Worm (Caenorhabditis elegans): ENCODE data around the gene rpa-1.
A peak's percentile ranks its signal among the peaks of the same experiment; 100 is the strongest.

The rpa-1 gene

DNA sequence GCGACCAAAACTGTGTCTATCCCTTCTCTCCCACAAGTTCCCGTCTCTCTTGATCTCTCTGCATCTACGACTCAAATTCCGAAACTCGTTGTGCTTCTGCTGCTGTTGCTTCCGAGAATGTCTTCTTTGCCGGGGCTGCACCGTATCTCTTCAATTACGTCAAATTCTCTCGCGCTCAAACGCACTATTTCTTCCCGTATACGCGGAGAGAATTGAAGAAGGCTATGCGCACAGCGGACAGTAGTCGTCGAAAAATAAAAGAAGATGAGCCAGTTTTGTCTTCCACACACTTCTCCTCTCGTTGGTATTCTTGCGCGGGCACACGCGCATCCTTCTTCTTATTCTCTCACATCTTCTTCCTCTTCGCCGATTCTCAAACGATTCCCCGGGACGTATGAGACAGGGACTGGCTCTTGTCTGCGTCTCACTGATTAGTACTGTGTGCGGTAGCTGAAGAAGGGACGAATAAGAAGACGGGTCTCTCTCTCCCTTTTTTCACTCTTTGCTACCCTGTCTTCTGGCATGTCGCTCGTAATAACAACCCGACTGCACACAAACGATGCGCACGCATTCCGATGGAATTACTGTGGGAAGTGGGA lies 12.0 kb downstream of the rpa-1 start:
- no peak for TF ChIP-seq ztf-11 (tag; optimal IDR thresholded peaks at IDR 0.05)
- peak; percentile 48 for TF ChIP-seq blmp-1 (tag; optimal IDR thresholded peaks at IDR 0.05)
- peak; percentile 0 for TF ChIP-seq drap-1 (GFP tag; optimal IDR thresholded peaks at IDR 0.05)
- peak; percentile 48 for TF ChIP-seq sptf-1 (tag; optimal IDR thresholded peaks at IDR 0.05)
- TF ChIP-seq mls-2 (tag; optimal IDR thresholded peaks at IDR 0.05) = peak; percentile 49
- TF ChIP-seq unc-39 (tag; optimal IDR thresholded peaks at IDR 0.05) = no peak
- peak; percentile 97 for TF ChIP-seq ham-2 (GFP tag; optimal IDR thresholded peaks at IDR 0.05)
- TF ChIP-seq ces-1 (GFP tag; optimal IDR thresholded peaks at IDR 0.05) = peak; percentile 66
- TF ChIP-seq cnd-1 (tag; optimal IDR thresholded peaks at IDR 0.05) = peak; percentile 32

ce11 chrII:7678512-7678911 lies 14.1 kb downstream of the rpa-1 start:
- TF ChIP-seq nhr-28 (tag; optimal IDR thresholded peaks at IDR 0.05) (no peak), ham-2 (GFP tag; optimal IDR thresholded peaks at IDR 0.05) (peak; percentile 69), sem-2 (GFP tag; optimal IDR thresholded peaks at IDR 0.05) (no peak), M03D4.4 (tag; optimal IDR thresholded peaks at IDR 0.05) (no peak)

DNA sequence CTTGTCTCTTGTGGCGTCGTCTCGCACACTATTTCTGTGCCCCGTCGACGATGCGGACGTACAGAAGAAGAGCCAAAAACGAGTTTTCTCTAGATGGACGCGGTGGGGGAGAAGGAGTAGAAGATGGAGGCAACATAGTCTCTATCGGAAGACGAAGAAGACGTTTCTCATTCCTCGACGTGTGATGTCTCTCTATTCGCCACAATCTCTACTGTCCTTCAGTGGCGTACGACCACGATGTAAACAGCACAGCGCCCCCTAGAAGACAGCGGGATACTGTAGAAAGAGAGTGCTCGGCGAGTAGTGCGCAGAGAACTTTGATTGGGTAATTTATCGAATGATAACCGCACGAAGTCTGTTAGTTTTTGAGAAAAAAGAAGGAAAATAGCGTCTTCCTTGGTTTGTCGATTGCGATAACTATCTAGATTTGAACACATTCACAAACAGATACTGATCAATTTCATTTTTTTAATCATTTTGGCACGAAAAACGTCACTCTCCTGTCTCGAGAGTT lies 15.2 kb downstream of the rpa-1 start:
- peak; percentile 1 for TF ChIP-seq bed-3 (GFP tag; optimal IDR thresholded peaks at IDR 0.05)
- TF ChIP-seq ces-1 (GFP tag; optimal IDR thresholded peaks at IDR 0.05) = no peak

- TF ChIP-seq nhr-237 (tag; optimal IDR thresholded peaks at IDR 0.05) (no peak), elt-3 (tag; optimal IDR thresholded peaks at IDR 0.05) (no peak), mls-2 (tag; optimal IDR thresholded peaks at IDR 0.05) (no peak), elt-1 (tag; optimal IDR thresholded peaks at IDR 0.05; ENCODE audit: borderline replicate concordance, insufficient read depth) (no peak), drap-1 (GFP tag; optimal IDR thresholded peaks at IDR 0.05) (no peak), ceh-83 (GFP tag; optimal IDR thresholded peaks at IDR 0.05) (no peak)
Measured at ce11 chrII:7681898-7682297, 17.5 kb downstream of the rpa-1 start, which contains the start of gene lin-26. Gene lin-26, plus strand, starts transcription at chrII:7682198.

DNA sequence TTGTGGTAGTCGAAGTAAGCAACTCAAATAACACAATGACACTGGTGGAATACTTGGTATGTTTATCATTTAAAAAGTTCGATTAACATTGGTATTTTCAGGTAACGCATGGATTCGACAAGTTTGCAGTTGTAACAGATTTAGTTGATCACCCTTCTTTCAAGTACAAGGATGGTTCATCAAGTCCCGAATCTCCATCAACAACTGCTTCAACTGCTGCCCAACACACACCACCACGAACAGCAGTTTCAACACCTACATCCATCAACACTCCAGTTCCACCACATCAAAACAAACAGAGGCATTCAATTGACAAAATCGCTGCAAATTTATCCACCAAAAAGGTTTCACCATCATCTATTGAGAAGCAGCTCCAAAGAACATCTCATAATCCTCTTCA lies 18.1 kb downstream of the rpa-1 start:
- TF ChIP-seq nhr-76 (tag; optimal IDR thresholded peaks at IDR 0.05) (no peak), nhr-237 (tag; optimal IDR thresholded peaks at IDR 0.05) (no peak), zip-8 (tag; optimal IDR thresholded peaks at IDR 0.05) (no peak), nhr-28 (tag; optimal IDR thresholded peaks at IDR 0.05) (no peak), sem-2 (GFP tag; optimal IDR thresholded peaks at IDR 0.05) (no peak)

DNA sequence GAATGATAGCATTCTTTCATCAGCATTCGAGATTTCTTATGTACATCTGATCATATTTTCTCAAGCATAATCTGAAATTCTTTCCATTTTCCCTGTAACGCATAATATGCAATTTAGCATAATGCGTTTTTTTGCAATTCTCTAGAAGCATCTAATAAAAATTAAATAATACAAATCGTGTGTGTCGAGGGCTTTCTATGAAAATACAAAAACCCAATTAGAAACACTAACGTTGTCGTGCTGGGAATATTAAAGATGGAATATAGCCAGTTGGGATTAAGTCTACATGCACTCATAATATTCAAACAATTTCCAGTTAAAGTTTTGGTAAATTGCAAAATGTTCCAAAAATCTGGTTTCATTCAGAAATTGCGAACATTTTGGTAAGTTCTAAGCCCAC lies 20.2 kb downstream of the rpa-1 start, which contains the start of gene F18A1.1:
F18A1.1 (plus strand) TSS at position 301 of the 400 bp plus-strand sequence.
- TF ChIP-seq ham-2 (GFP tag; optimal IDR thresholded peaks at IDR 0.05) (no peak), nhr-237 (tag; optimal IDR thresholded peaks at IDR 0.05) (no peak), mep-1 (tag; optimal IDR thresholded peaks at IDR 0.05) (no peak), unc-62 (GFP tag; optimal IDR thresholded peaks at IDR 0.05) (no peak), nhr-2 (tag; optimal IDR thresholded peaks at IDR 0.05) (no peak), ces-1 (GFP tag; optimal IDR thresholded peaks at IDR 0.05) (no peak), ztf-11 (tag; optimal IDR thresholded peaks at IDR 0.05) (no peak), nhr-28 (tag; optimal IDR thresholded peaks at IDR 0.05) (no peak), elt-1 (tag; optimal IDR thresholded peaks at IDR 0.05; ENCODE audit: borderline replicate concordance, insufficient read depth) (no peak), flh-1 (GFP tag; optimal IDR thresholded peaks at IDR 0.05) (no peak), elt-3 (tag; optimal IDR thresholded peaks at IDR 0.05) (no peak), ceh-43 (GFP tag; optimal IDR thresholded peaks at IDR 0.05) (no peak), nhr-12 (tag; optimal IDR thresholded peaks at IDR 0.05) (no peak), lin-13 (tag; optimal IDR thresholded peaks at IDR 0.05) (no peak), sem-2 (GFP tag; optimal IDR thresholded peaks at IDR 0.05) (no peak), hlh-1 (tag; optimal IDR thresholded peaks at IDR 0.05) (no peak), sptf-1 (tag; optimal IDR thresholded peaks at IDR 0.05) (no peak)

DNA sequence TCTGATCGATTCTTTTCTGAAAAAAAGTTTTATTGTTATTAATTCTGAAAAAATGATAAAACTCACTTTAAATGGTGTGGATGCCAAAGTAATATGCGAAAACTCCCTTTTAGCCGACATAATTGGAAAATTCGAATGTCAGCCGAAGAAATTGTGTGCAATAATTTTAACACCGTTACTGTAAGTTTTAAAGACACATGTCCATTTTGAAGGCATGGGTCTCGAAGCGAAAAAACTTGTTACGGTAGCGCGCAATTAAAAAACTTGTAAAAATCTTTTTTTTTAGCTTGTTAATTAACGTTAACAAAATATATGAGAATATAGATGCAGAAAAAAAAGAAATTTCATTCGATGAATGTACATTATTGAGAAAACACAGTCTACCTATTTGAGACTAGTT lies 26.0 kb downstream of the rpa-1 start, which contains the start of gene pid-1:
pid-1 (minus strand) TSS at position 173 of the 400 bp plus-strand sequence.
- TF ChIP-seq M03D4.4 (tag; optimal IDR thresholded peaks at IDR 0.05) (no peak), zip-8 (tag; optimal IDR thresholded peaks at IDR 0.05) (no peak), cnd-1 (tag; optimal IDR thresholded peaks at IDR 0.05) (no peak), lsy-2 (tag; optimal IDR thresholded peaks at IDR 0.05) (no peak), unc-39 (tag; optimal IDR thresholded peaks at IDR 0.05) (no peak), lin-13 (tag; optimal IDR thresholded peaks at IDR 0.05) (no peak), mls-2 (tag; optimal IDR thresholded peaks at IDR 0.05) (no peak), flh-1 (GFP tag; optimal IDR thresholded peaks at IDR 0.05) (no peak), ham-2 (GFP tag; optimal IDR thresholded peaks at IDR 0.05) (no peak), ceh-43 (GFP tag; optimal IDR thresholded peaks at IDR 0.05) (no peak), sem-2 (GFP tag; optimal IDR thresholded peaks at IDR 0.05) (no peak)

Data from whole organism, mixed stage, embryonic.